Fruit fly (Drosophila melanogaster) whole organism, pupa: ENCODE results near the gene CG33322.

Source experiments
- CG10348 ChIP-seq: fragments of 200-800 bp; sonication (Bioruptor generic); IDR thresholded peaks from 2 replicates; pipeline ENCODE4 v1.3.6; 2022; ENCODE audit warnings: missing biosample characterization, missing genetic modification characterization
- CG12605 ChIP-seq: fragments of 200-800 bp; sonication (Bioruptor generic); IDR thresholded peaks from 2 replicates; pipeline ENCODE4 v1.3.6; 2022; ENCODE audit warnings: missing biosample characterization, missing genetic modification characterization
- CG13204 ChIP-seq: fragments of 200-800 bp; sonication (Bioruptor generic); optimal IDR thresholded peaks from 2 replicates; lab custom pipeline; 2018; ENCODE audit warnings: missing biosample characterization, mild to moderate bottlenecking, missing genetic modification characterization, moderate library complexity
- CG14655 ChIP-seq: fragments of 200-800 bp; sonication (Bioruptor generic); optimal IDR thresholded peaks from 3 replicates; lab custom pipeline; 2017; ENCODE audit warnings: mild to moderate bottlenecking, missing biosample characterization, missing genetic modification reagents, missing genetic modification characterization
- CG15710 ChIP-seq: fragments of 200-800 bp; sonication (Bioruptor generic); optimal IDR thresholded peaks from 2 replicates; lab custom pipeline; 2018; ENCODE audit warnings: missing biosample characterization, mild to moderate bottlenecking, missing genetic modification characterization, moderate library complexity
- CG17806 ChIP-seq: fragments of 200-800 bp; sonication (Bioruptor generic); optimal IDR thresholded peaks from 2 replicates; lab custom pipeline; 2018; ENCODE audit warnings: missing biosample characterization, mild to moderate bottlenecking, missing genetic modification characterization, moderate library complexity
- CG32121 ChIP-seq: fragments of 200-800 bp; sonication (Bioruptor generic); IDR thresholded peaks from 2 replicates; pipeline ENCODE4 v1.3.6; 2022; ENCODE audit warnings: missing biosample characterization, missing genetic modification characterization
- CG34367 ChIP-seq: fragments of 200-800 bp; sonication (Bioruptor generic); optimal IDR thresholded peaks from 2 replicates; lab custom pipeline; 2018; ENCODE audit warnings: missing biosample characterization, mild to moderate bottlenecking, missing genetic modification characterization
- CG4496 ChIP-seq: fragments of 200-800 bp; sonication (Bioruptor generic); IDR thresholded peaks from 3 replicates; pipeline ENCODE4 v1.3.6; 2022; ENCODE audit warnings: missing biosample characterization, missing genetic modification characterization
- CG8159 ChIP-seq: fragments of 200-800 bp; sonication (Bioruptor generic); optimal IDR thresholded peaks from 3 replicates; lab custom pipeline; 2018; ENCODE audit warnings: missing biosample characterization, mild to moderate bottlenecking, missing genetic modification characterization, moderate library complexity
- CG8301 ChIP-seq: fragments of 200-800 bp; sonication (Bioruptor generic); optimal IDR thresholded peaks from 2 replicates; lab custom pipeline; 2018; ENCODE audit warnings: missing biosample characterization, mild to moderate bottlenecking, missing genetic modification characterization
- CG9948 ChIP-seq: fragments of 200-800 bp; sonication (Bioruptor generic); optimal IDR thresholded peaks from 2 replicates; lab custom pipeline; 2018; ENCODE audit warnings: missing biosample characterization, mild to moderate bottlenecking, missing genetic modification characterization, moderate library complexity
- D1 ChIP-seq: fragments of 200-800 bp; sonication (Bioruptor generic); optimal IDR thresholded peaks from 2 replicates; lab custom pipeline; 2018; ENCODE audit warnings: missing biosample characterization, mild to moderate bottlenecking, missing genetic modification characterization, moderate library complexity
- EcR ChIP-seq: fragments of 200-800 bp; sonication (Bioruptor generic); optimal IDR thresholded peaks from 3 replicates; lab custom pipeline; 2019; ENCODE audit warnings: missing biosample characterization, missing genetic modification characterization, mild to moderate bottlenecking, moderate library complexity, missing genetic modification reagents
- Ets98B ChIP-seq: fragments of 200-800 bp; sonication (Bioruptor generic); IDR thresholded peaks from 2 replicates; pipeline ENCODE4 v1.3.6; 2022; ENCODE audit warnings: missing biosample characterization, missing genetic modification characterization
- Pif1A ChIP-seq: fragments of 200-800 bp; sonication (Bioruptor generic); optimal IDR thresholded peaks from 3 replicates; lab custom pipeline; 2016; ENCODE audit warnings: missing biosample characterization, missing genetic modification characterization
- Pif1B ChIP-seq: fragments of 200-800 bp; sonication (Bioruptor generic); optimal IDR thresholded peaks from 3 replicates; lab custom pipeline; 2016; ENCODE audit warnings: missing biosample characterization, missing genetic modification characterization
- Snoo ChIP-seq: fragments of 200-800 bp; sonication (Bioruptor generic); optimal IDR thresholded peaks from 3 replicates; lab custom pipeline; 2017; ENCODE audit warnings: missing biosample characterization, mild to moderate bottlenecking, missing genetic modification characterization, inconsistent platforms
- fd96Ca ChIP-seq: fragments of 200-800 bp; sonication (Bioruptor generic); IDR thresholded peaks from 3 replicates; pipeline ENCODE4 v1.3.6; 2022; ENCODE audit warnings: missing biosample characterization, missing genetic modification characterization
- gl ChIP-seq: fragments of 200-800 bp; sonication (Bioruptor generic); optimal IDR thresholded peaks from 2 replicates; lab custom pipeline; 2018; ENCODE audit warnings: missing biosample characterization, mild to moderate bottlenecking, missing genetic modification characterization
- rn ChIP-seq: fragments of 200-800 bp; sonication (Bioruptor generic); IDR thresholded peaks from 2 replicates; pipeline ENCODE4 v1.3.6; 2022; ENCODE audit warnings: missing biosample characterization, missing genetic modification characterization

CG33322 gene

DNA sequence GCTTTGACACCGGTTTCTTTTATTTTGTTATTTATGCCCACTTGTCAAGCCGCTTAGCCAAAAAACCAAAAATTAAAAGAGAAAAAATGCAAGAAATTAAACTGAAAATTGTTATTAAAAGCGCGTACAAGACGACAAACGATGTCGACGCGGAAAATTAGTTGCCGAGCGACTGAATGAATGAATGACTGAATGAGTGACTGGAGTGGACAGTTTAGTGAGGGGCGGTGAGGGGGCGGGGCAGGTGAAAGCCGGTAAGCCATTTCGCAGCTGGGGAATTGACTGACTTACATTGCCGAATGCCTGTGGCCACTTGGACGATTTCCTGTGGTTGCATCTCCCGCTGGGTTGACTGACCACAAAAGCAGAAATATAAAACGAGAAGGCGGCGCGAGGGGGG is 9.4 kb downstream of the CG33322 start:
- no peak for TF ChIP-seq CG32121 (GFP tag; lab: Robert Waterston, UW)
- no peak for TF ChIP-seq CG10348 (GFP tag; lab: Robert Waterston, UW)
- TF ChIP-seq D1 = no peak
- TF ChIP-seq Ets98B = no peak
- TF ChIP-seq CG13204 (GFP tag; lab: Kevin White, UChicago) = no peak
- no peak for TF ChIP-seq CG14655 (GFP tag; lab: Kevin White, UChicago)
- no peak for TF ChIP-seq Pif1B
- no peak for TF ChIP-seq CG4496 (GFP tag; lab: Robert Waterston, UW)
- TF ChIP-seq CG8159 = no peak

DNA sequence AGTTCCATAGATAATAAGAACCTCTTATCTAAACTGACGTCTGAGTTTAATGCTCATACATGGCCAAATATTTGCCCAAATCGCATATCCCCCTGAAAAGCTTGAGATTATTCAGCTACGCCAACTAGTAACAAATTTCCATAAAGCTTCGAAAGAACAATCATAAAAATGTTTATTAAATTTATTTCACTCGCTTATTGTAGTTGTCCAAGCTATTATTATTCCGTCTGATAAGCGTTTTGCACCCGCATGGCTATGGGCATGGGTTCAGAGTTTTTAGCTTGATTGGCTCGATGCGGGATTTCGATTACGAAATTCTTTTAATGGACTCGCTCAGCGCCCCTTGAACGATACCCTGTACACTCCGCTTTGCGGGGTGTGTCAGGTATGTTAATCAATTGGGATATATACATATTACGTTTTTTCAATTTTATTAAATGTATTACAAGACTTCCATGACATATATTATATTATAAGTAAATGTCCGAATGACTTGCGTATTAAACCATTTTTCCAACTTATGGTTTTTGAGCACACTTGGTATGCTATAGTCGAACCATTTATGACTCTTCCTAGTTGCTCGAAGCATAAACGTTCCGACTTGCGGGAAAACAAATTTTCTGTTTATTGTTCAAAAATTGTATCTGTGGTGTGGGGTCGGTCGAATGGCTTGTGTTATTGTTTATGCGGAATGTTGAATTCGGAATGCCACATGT is 10.3 kb downstream of the CG33322 start:
- peak; percentile 60 for TF ChIP-seq Pif1A (GFP tag; lab: Kevin White, UChicago)
- TF ChIP-seq CG8301 (tag; lab: Kevin White, UChicago) = peak; percentile 46
- TF ChIP-seq fd96Ca (GFP tag; lab: Robert Waterston, UW) = peak; percentile 71
- TF ChIP-seq Snoo (tag; lab: Kevin White, UChicago) = peak; percentile 68
- peak; percentile 61 for TF ChIP-seq CG17806 (tag; lab: Kevin White, UChicago)
- TF ChIP-seq CG8159 = peak; percentile 70
- TF ChIP-seq gl = no peak
- no peak for TF ChIP-seq EcR (GFP tag; lab: Kevin White, UChicago)
- TF ChIP-seq CG10348 (GFP tag; lab: Robert Waterston, UW) = no peak
- TF ChIP-seq D1 = peak; percentile 32
- TF ChIP-seq CG32121 (GFP tag; lab: Robert Waterston, UW) = peak; percentile 82
- peak; percentile 63 for TF ChIP-seq CG15710
- peak; percentile 82 for TF ChIP-seq Ets98B
- TF ChIP-seq CG34367 (tag; lab: Kevin White, UChicago) = peak; percentile 54
- peak; percentile 77 for TF ChIP-seq CG4496 (GFP tag; lab: Robert Waterston, UW)
- 0 out of 2 replicates have a peak, but pooled peaks have one; percentile 26 for TF ChIP-seq CG12605 (GFP tag; lab: Robert Waterston, UW)
- peak; percentile 72 for TF ChIP-seq Pif1B
- TF ChIP-seq CG14655 (GFP tag; lab: Kevin White, UChicago) = peak; percentile 61
- TF ChIP-seq rn (GFP tag; lab: Robert Waterston, UW) = no peak
- TF ChIP-seq CG9948 (tag; lab: Kevin White, UChicago) = peak; percentile 50
- no peak for TF ChIP-seq CG13204 (GFP tag; lab: Kevin White, UChicago)

DNA sequence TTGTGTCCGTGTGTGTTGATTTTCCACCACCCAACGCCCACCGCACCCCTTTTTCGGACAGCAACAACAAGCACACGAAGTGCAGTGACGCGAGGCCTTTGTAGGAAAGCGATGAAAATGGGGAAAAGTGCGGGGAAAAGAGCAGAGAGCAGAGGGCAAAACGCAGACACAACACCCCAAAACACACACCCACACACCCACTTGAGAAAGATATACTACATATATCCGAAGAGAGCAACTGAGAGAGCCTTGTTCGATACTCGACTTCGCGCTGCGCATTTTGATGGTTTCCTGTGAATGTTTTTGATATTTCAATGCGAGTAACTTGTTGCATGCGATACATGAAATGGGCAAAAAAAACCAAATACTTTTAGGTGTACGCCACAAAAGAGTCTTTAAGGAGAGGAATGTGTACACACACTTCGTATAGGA is 12.3 kb downstream of the CG33322 start:
- TF ChIP-seq fd96Ca (GFP tag; lab: Robert Waterston, UW) = no peak
- no peak for TF ChIP-seq CG34367 (tag; lab: Kevin White, UChicago)
- TF ChIP-seq CG8301 (tag; lab: Kevin White, UChicago) = no peak
- 0 out of 3 replicates have a peak, but pooled peaks have one; percentile 48 for TF ChIP-seq CG4496 (GFP tag; lab: Robert Waterston, UW)
- no peak for TF ChIP-seq CG8159
- no peak for TF ChIP-seq CG17806 (tag; lab: Kevin White, UChicago)
- peak; percentile 29; the same call in 1 of the 2 replicates for TF ChIP-seq CG12605 (GFP tag; lab: Robert Waterston, UW)
- TF ChIP-seq Ets98B = no peak
- TF ChIP-seq Snoo (tag; lab: Kevin White, UChicago) = no peak
- TF ChIP-seq CG32121 (GFP tag; lab: Robert Waterston, UW) = no peak
- TF ChIP-seq, all 21 proteins: peak for 2

DNA sequence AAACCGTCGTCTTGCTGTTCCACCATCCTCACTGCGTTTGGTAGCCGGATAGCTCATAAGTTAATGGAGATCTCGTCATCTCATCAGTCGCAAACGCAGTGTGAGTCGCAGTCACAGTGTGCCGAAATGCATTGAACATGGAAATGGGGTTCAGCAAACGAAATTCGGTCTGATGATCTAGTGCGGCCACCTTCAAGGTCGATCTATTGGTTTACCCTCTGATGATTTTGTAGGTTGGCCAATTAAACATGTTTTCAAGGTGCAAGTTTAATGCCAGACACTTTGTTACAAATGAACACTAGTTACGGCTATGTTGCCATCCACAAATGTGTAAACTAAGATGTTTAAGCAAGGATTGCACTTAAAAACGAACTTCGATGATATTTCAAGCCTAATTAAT is 13.2 kb downstream of the CG33322 start:
- TF ChIP-seq CG4496 (GFP tag; lab: Robert Waterston, UW) (peak; percentile 59; the same call in 1 of the 3 replicates), Snoo (tag; lab: Kevin White, UChicago) (no peak), fd96Ca (GFP tag; lab: Robert Waterston, UW) (peak; percentile 48; the same call in 1 of the 3 replicates), CG14655 (GFP tag; lab: Kevin White, UChicago) (peak; percentile 6), rn (GFP tag; lab: Robert Waterston, UW) (0 out of 2 replicates have a peak, but pooled peaks have one; percentile 17), CG9948 (tag; lab: Kevin White, UChicago) (peak; percentile 6)

DNA sequence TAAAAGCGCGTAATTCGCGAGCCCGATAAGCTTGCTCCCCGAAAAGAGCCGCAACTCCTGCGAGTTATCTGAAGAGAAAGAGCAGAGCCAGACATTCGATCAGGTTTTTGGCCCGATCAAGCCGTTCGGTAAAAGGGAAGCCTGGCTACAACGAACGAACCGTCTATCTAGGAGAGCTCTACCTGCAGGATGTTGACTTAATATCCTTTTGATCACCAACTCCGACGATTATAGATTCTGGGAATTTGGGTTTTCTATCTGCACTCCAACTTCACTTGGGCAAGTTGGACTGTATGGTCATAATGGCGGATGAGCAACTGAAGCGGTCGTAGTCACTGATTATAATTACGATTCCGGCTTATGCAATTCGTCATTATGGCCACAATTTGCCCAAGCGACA is 13.8 kb downstream of the CG33322 start:
- no peak for TF ChIP-seq gl
- TF ChIP-seq EcR (GFP tag; lab: Kevin White, UChicago) = no peak
- peak; percentile 52 for TF ChIP-seq CG15710
- peak; percentile 34 for TF ChIP-seq CG9948 (tag; lab: Kevin White, UChicago)
- TF ChIP-seq Pif1A (GFP tag; lab: Kevin White, UChicago) = peak; percentile 72
- peak; percentile 94 for TF ChIP-seq fd96Ca (GFP tag; lab: Robert Waterston, UW)
- no peak for TF ChIP-seq CG13204 (GFP tag; lab: Kevin White, UChicago)
- TF ChIP-seq CG14655 (GFP tag; lab: Kevin White, UChicago) = peak; percentile 70
- peak; percentile 4 for TF ChIP-seq Snoo (tag; lab: Kevin White, UChicago)
- TF ChIP-seq Pif1B = peak; percentile 74
- TF ChIP-seq CG32121 (GFP tag; lab: Robert Waterston, UW) = peak; percentile 85
- peak; percentile 63 for TF ChIP-seq CG8159
- peak; percentile 52 for TF ChIP-seq CG17806 (tag; lab: Kevin White, UChicago)
- no peak for TF ChIP-seq CG34367 (tag; lab: Kevin White, UChicago)
- peak; percentile 92 for TF ChIP-seq Ets98B
- peak; percentile 46; the same call in 1 of the 2 replicates for TF ChIP-seq CG10348 (GFP tag; lab: Robert Waterston, UW)
- peak; percentile 88 for TF ChIP-seq CG4496 (GFP tag; lab: Robert Waterston, UW)
- TF ChIP-seq CG12605 (GFP tag; lab: Robert Waterston, UW) = peak; percentile 77
- TF ChIP-seq D1 = no peak
- TF ChIP-seq rn (GFP tag; lab: Robert Waterston, UW) = peak; percentile 81
- TF ChIP-seq CG8301 (tag; lab: Kevin White, UChicago) = peak; percentile 74
